Fruit fly (Drosophila melanogaster) whole organism, embryonic: ENCODE results near the gene Sr-CI.

Experiments used
- B-H2 ChIP-seq: fragments of 200-800 bp; sonication (Bioruptor generic); optimal IDR thresholded peaks from 2 replicates; lab custom pipeline; 2018; ENCODE audit warnings: missing biosample characterization, mild to moderate bottlenecking, missing genetic modification characterization
- Blimp-1 ChIP-seq: fragments of 200-800 bp; sonication (Bioruptor generic); optimal IDR thresholded peaks from 3 replicates; lab custom pipeline; 2018; ENCODE audit warnings: missing biosample characterization, missing genetic modification characterization, mild to moderate bottlenecking, moderate library complexity, missing genetic modification reagents
- CG10321 ChIP-seq: fragments of 200-800 bp; sonication (Bioruptor generic); IDR thresholded peaks from 2 replicates; pipeline ENCODE4 v1.3.6; 2022; ENCODE audit warnings: missing biosample characterization, missing genetic modification characterization
- CG12155 ChIP-seq: fragments of 200-800 bp; sonication (Bioruptor generic); optimal IDR thresholded peaks from 3 replicates; lab custom pipeline; 2016; ENCODE audit warnings: missing biosample characterization, missing genetic modification characterization
- CG1233 ChIP-seq: fragments of 200-800 bp; sonication (Bioruptor generic); optimal IDR thresholded peaks from 4 replicates; lab custom pipeline; 2018; ENCODE audit warnings: missing biosample characterization, mild to moderate bottlenecking, missing genetic modification characterization
- CG15514 ChIP-seq: fragments of 200-800 bp; sonication (Bioruptor generic); optimal IDR thresholded peaks from 3 replicates; lab custom pipeline; 2017; ENCODE audit warnings: missing biosample characterization, missing genetic modification characterization, mild to moderate bottlenecking, moderate library complexity, missing genetic modification reagents
- CG17359 ChIP-seq: fragments of 200-800 bp; sonication (Bioruptor generic); optimal IDR thresholded peaks from 3 replicates; lab custom pipeline; 2018; ENCODE audit warnings: missing biosample characterization, mild to moderate bottlenecking, missing genetic modification characterization, moderate library complexity
- CG17361 ChIP-seq: fragments of 200-800 bp; sonication (Bioruptor generic); IDR thresholded peaks from 3 replicates; pipeline ENCODE4 v1.3.6; 2022; ENCODE audit warnings: missing biosample characterization, missing genetic modification characterization
- CG18476 ChIP-seq: fragments of 200-800 bp; sonication (Bioruptor generic); optimal IDR thresholded peaks from 2 replicates; lab custom pipeline; 2016; ENCODE audit warnings: missing biosample characterization, mild to moderate bottlenecking, missing genetic modification characterization
- CG2678 ChIP-seq: fragments of 200-800 bp; sonication (Bioruptor generic); optimal IDR thresholded peaks from 3 replicates; lab custom pipeline; 2019; ENCODE audit warnings: missing biosample characterization, mild to moderate bottlenecking, missing genetic modification characterization, moderate library complexity
- CG32532 ChIP-seq: fragments of 200-800 bp; sonication (Bioruptor generic); IDR thresholded peaks from 2 replicates; pipeline ENCODE4 v1.3.6; 2022; ENCODE audit warnings: missing biosample characterization, missing genetic modification characterization
- CG33213 ChIP-seq: fragments of 200-800 bp; sonication (Bioruptor generic); optimal IDR thresholded peaks from 3 replicates; lab custom pipeline; 2016; ENCODE audit warnings: missing biosample characterization, missing genetic modification characterization
- CG6689 ChIP-seq: fragments of 200-800 bp; sonication (Bioruptor generic); IDR thresholded peaks from 2 replicates; pipeline ENCODE4 v1.3.6; 2022; ENCODE audit warnings: missing biosample characterization, missing genetic modification characterization
- CG7839 ChIP-seq: fragments of 200-800 bp; sonication (Bioruptor generic); optimal IDR thresholded peaks from 3 replicates; lab custom pipeline; 2018; ENCODE audit warnings: missing biosample characterization, mild to moderate bottlenecking, missing genetic modification characterization, moderate library complexity
- CG8944 ChIP-seq: fragments of 200-800 bp; sonication (Bioruptor generic); optimal IDR thresholded peaks from 3 replicates; lab custom pipeline; 2016; ENCODE audit warnings: missing biosample characterization, missing genetic modification characterization
- Dp ChIP-seq: fragments of 200-800 bp; sonication (Bioruptor generic); optimal IDR thresholded peaks from 2 replicates; lab custom pipeline; 2018; ENCODE audit warnings: missing biosample characterization, mild to moderate bottlenecking, missing genetic modification characterization, moderate library complexity
- HHEX ChIP-seq: fragments of 200-800 bp; sonication (Bioruptor generic); optimal IDR thresholded peaks from 3 replicates; lab custom pipeline; 2017; ENCODE audit warnings: missing biosample characterization, mild to moderate bottlenecking, missing genetic modification characterization, missing genetic modification reagents
- Hand ChIP-seq: fragments of 200-800 bp; sonication (Bioruptor generic); optimal IDR thresholded peaks from 2 replicates; lab custom pipeline; 2017; ENCODE audit warnings: mild to moderate bottlenecking, missing biosample characterization, missing genetic modification reagents, missing genetic modification characterization
- Hr51 ChIP-seq, 2 experiments: fragments of 200-800 bp; sonication (Bioruptor generic); optimal IDR thresholded peaks; 2 replicates in 1 of 2; 3 replicates in 1 of 2; lab custom pipeline; 2016 to 2018; ENCODE audit warnings: missing biosample characterization in 2 of 2, missing genetic modification characterization in 2 of 2, mild to moderate bottlenecking in 1 of 2, moderate library complexity in 1 of 2
- Mad ChIP-seq: fragments of 200-800 bp; sonication (Bioruptor generic); optimal IDR thresholded peaks from 2 replicates; lab custom pipeline; 2016; ENCODE audit warnings: missing biosample characterization, missing genetic modification characterization
- Mrtf ChIP-seq: fragments of 200-800 bp; sonication (Bioruptor generic); IDR thresholded peaks from 3 replicates; pipeline ENCODE4 v1.3.6; 2022; ENCODE audit warnings: missing biosample characterization, missing genetic modification characterization
- NC2α ChIP-seq: fragments of 200-800 bp; sonication (Bioruptor generic); optimal IDR thresholded peaks from 2 replicates; lab custom pipeline; 2016; ENCODE audit warnings: missing biosample characterization, missing genetic modification characterization
- Nf-YA ChIP-seq: fragments of 200-800 bp; sonication (Bioruptor generic); IDR thresholded peaks from 2 replicates; pipeline ENCODE4 v1.3.6; 2022; ENCODE audit warnings: missing biosample characterization, missing genetic modification characterization
- Opbp ChIP-seq: fragments of 200-800 bp; sonication (Bioruptor generic); IDR thresholded peaks from 3 replicates; pipeline ENCODE4 v1.3.6; 2022; ENCODE audit warnings: missing biosample characterization, missing genetic modification characterization; ENCODE audit not compliant: partially characterized antibody
- PHDP ChIP-seq: fragments of 200-800 bp; sonication (Bioruptor generic); optimal IDR thresholded peaks from 3 replicates; lab custom pipeline; 2018; ENCODE audit warnings: missing biosample characterization, mild to moderate bottlenecking, missing genetic modification characterization, moderate library complexity
- Sox100B ChIP-seq: fragments of 200-800 bp; sonication (Bioruptor generic); optimal IDR thresholded peaks from 3 replicates; lab custom pipeline; 2018; ENCODE audit warnings: missing biosample characterization, mild to moderate bottlenecking, missing genetic modification characterization
- Xrp1 ChIP-seq: fragments of 200-800 bp; sonication (Bioruptor generic); IDR thresholded peaks from 2 replicates; pipeline ENCODE4 v1.3.6; 2022; ENCODE audit warnings: missing biosample characterization, missing genetic modification characterization
- aop ChIP-seq: fragments of 200-800 bp; sonication (Bioruptor generic); IDR thresholded peaks from 2 replicates; pipeline ENCODE4 v1.3.6; 2022; ENCODE audit warnings: missing biosample characterization, missing genetic modification characterization
- az2 ChIP-seq: fragments of 200-800 bp; sonication (Bioruptor generic); optimal IDR thresholded peaks from 3 replicates; lab custom pipeline; 2016; ENCODE audit warnings: missing biosample characterization, missing genetic modification characterization
- caup ChIP-seq: fragments of 200-800 bp; sonication (Bioruptor generic); optimal IDR thresholded peaks from 3 replicates; lab custom pipeline; 2017; ENCODE audit warnings: missing biosample characterization, mild to moderate bottlenecking, missing genetic modification characterization, moderate library complexity; ENCODE audit not compliant: severe bottlenecking
- chif ChIP-seq, 2 experiments: fragments of 200-800 bp; sonication (Bioruptor generic); optimal IDR thresholded peaks; 3 replicates each; lab custom pipeline; 2016; ENCODE audit warnings: missing biosample characterization in 2 of 2, missing genetic modification characterization in 2 of 2
- chinmo ChIP-seq: fragments of 200-800 bp; sonication (Bioruptor generic); IDR thresholded peaks from 4 replicates; pipeline ENCODE4 v1.3.6; 2022; ENCODE audit warnings: missing biosample characterization, missing genetic modification characterization; ENCODE audit not compliant: partially characterized antibody
- chn ChIP-seq: fragments of 200-800 bp; sonication (Bioruptor generic); optimal IDR thresholded peaks from 2 replicates; lab custom pipeline; 2016; ENCODE audit warnings: missing biosample characterization, missing genetic modification characterization
- corto ChIP-seq: fragments of 200-800 bp; sonication (Bioruptor generic); optimal IDR thresholded peaks from 2 replicates; lab custom pipeline; 2016; ENCODE audit warnings: missing biosample characterization, mild to moderate bottlenecking, missing genetic modification characterization, moderate library complexity
- gem ChIP-seq: fragments of 200-800 bp; sonication (Bioruptor generic); optimal IDR thresholded peaks from 2 replicates; lab custom pipeline; 2019; ENCODE audit warnings: missing biosample characterization, mild to moderate bottlenecking, missing genetic modification characterization, moderate library complexity
- grau ChIP-seq: fragments of 200-800 bp; optimal IDR thresholded peaks from 3 replicates; lab custom pipeline; 2019; ENCODE audit warnings: missing biosample characterization, mild to moderate bottlenecking, missing genetic modification characterization, moderate library complexity
- lab ChIP-seq: fragments of 200-800 bp; sonication (Bioruptor generic); optimal IDR thresholded peaks from 3 replicates; lab custom pipeline; 2017; ENCODE audit warnings: missing biosample characterization, missing genetic modification characterization, mild to moderate bottlenecking, moderate library complexity, missing genetic modification reagents
- nmo ChIP-seq: fragments of 200-800 bp; sonication (Bioruptor generic); optimal IDR thresholded peaks from 2 replicates; lab custom pipeline; 2018; ENCODE audit warnings: missing biosample characterization, mild to moderate bottlenecking, missing genetic modification characterization, moderate library complexity
- org-1 ChIP-seq: fragments of 200-800 bp; sonication (Bioruptor generic); optimal IDR thresholded peaks from 2 replicates; lab custom pipeline; 2017; ENCODE audit warnings: missing biosample characterization, missing genetic modification characterization
- pan ChIP-seq, 4 experiments: fragments of >200 bp in 3 of 4; fragments of 200-800 bp in 1 of 4; sonication (Bioruptor generic) in 1 of 4; optimal IDR thresholded peaks in 3 of 4; IDR thresholded peaks in 1 of 4; 2 replicates each; pipeline versions ENCODE4 v1.3.6 to Lab custom; 2017 to 2022; ENCODE audit warnings: missing biosample characterization in 2 of 4, missing genetic modification characterization in 2 of 4, mixed read lengths in 1 of 4
- prd ChIP-seq, 3 experiments: fragments of >200 bp in 2 of 3; fragments of 200-800 bp in 1 of 3; sonication (Bioruptor generic) in 1 of 3; optimal IDR thresholded peaks in 2 of 3; IDR thresholded peaks in 1 of 3; 2 replicates in 2 of 3; 3 replicates in 1 of 3; pipeline versions ENCODE4 v1.3.6 to Lab custom; 2017 to 2022; ENCODE audit warnings: missing biosample characterization in 1 of 3, missing genetic modification characterization in 1 of 3
- run ChIP-seq: fragments of 200-800 bp; sonication (Bioruptor generic); optimal IDR thresholded peaks from 3 replicates; lab custom pipeline; 2018; ENCODE audit warnings: missing biosample characterization, mild to moderate bottlenecking, missing genetic modification characterization
- scrt ChIP-seq: fragments of 200-800 bp; sonication (Bioruptor generic); optimal IDR thresholded peaks from 2 replicates; lab custom pipeline; 2018; ENCODE audit warnings: missing biosample characterization, mild to moderate bottlenecking, missing genetic modification characterization, moderate library complexity
- sim ChIP-seq: fragments of 200-800 bp; sonication (Bioruptor generic); IDR thresholded peaks from 2 replicates; pipeline ENCODE4 v1.3.6; 2022; ENCODE audit warnings: missing biosample characterization, missing genetic modification characterization
- slp2 ChIP-seq: fragments of 200-800 bp; sonication (Bioruptor generic); optimal IDR thresholded peaks from 2 replicates; lab custom pipeline; 2016; ENCODE audit warnings: missing biosample characterization, missing genetic modification characterization
- tup ChIP-seq: fragments of 200-800 bp; sonication (Bioruptor generic); optimal IDR thresholded peaks from 2 replicates; lab custom pipeline; 2016; ENCODE audit warnings: missing biosample characterization, mild to moderate bottlenecking, missing genetic modification characterization, moderate library complexity
- tx ChIP-seq: fragments of 200-800 bp; sonication (Bioruptor generic); optimal IDR thresholded peaks from 2 replicates; lab custom pipeline; 2016; ENCODE audit warnings: missing biosample characterization, missing genetic modification characterization
- unpg ChIP-seq: fragments of 200-800 bp; sonication (Bioruptor generic); optimal IDR thresholded peaks from 3 replicates; lab custom pipeline; 2018; ENCODE audit warnings: missing biosample characterization, mild to moderate bottlenecking, missing genetic modification characterization, moderate library complexity
- yki ChIP-seq: fragments of >200 bp; optimal IDR thresholded peaks from 3 replicates; lab custom pipeline; 2018
- zen ChIP-seq: fragments of 200-800 bp; sonication (Bioruptor generic); optimal IDR thresholded peaks from 3 replicates; lab custom pipeline; 2018; ENCODE audit warnings: missing biosample characterization, mild to moderate bottlenecking, missing genetic modification characterization, moderate library complexity

Gene Sr-CI

dm6 chr2L:4133960-4134359 is 12.5 kb downstream of the Sr-CI start (continued):
- no peak for TF ChIP-seq prd (optimal IDR thresholded peaks at IDR 0.05; lab: Kevin White, UChicago)
- TF ChIP-seq prd (GFP tag; IDR thresholded peaks at IDR 0.05; lab: Robert Waterston, UW), result peak; percentile 36; the same call in 1 of the 3 replicates
- no peak for TF ChIP-seq slp2 (GFP tag; lab: Kevin White, UChicago)
- no peak for TF ChIP-seq pan (optimal IDR thresholded peaks at IDR 0.05; lab: Kevin White, UChicago)
- peak in 1 of 2 experiments; percentile 45 for TF ChIP-seq pan (GFP tag; optimal IDR thresholded peaks at IDR 0.05 in 1 of 2, IDR thresholded peaks at IDR 0.05 in 1 of 2)
- no peak for TF ChIP-seq chif (GFP tag; optimal IDR thresholded peaks at IDR 0.05; lab: Kevin White, UChicago)
- peak; percentile 44 for TF ChIP-seq CG2678 (tag; lab: Kevin White, UChicago)
- no peak for TF ChIP-seq Mad (GFP tag; lab: Kevin White, UChicago)
- TF ChIP-seq Dp, result no peak
- TF ChIP-seq CG17361, result peak; percentile 48; the same call in 2 of the 3 replicates
- peak in 1 of 2 experiments; percentile 9 for TF ChIP-seq Hr51 (GFP tag; optimal IDR thresholded peaks at IDR 0.05; lab: Kevin White, UChicago)
- no peak for TF ChIP-seq CG33213 (GFP tag; lab: Kevin White, UChicago)
- TF ChIP-seq corto (GFP tag; lab: Kevin White, UChicago), result no peak
- no peak for TF ChIP-seq CG1233 (GFP tag; lab: Kevin White, UChicago)
- no peak for TF ChIP-seq NC2α (GFP tag; lab: Kevin White, UChicago)
- TF ChIP-seq Sox100B (GFP tag; lab: Kevin White, UChicago), result no peak
- TF ChIP-seq az2, result no peak
- no peak for TF ChIP-seq chn (GFP tag; lab: Kevin White, UChicago)
- no peak for TF ChIP-seq tx (GFP tag; lab: Kevin White, UChicago)
- no peak for TF ChIP-seq run
- no peak for TF ChIP-seq Nf-YA
- TF ChIP-seq CG15514 (GFP tag; lab: Kevin White, UChicago), result peak; percentile 1
- peak; percentile 42; the same call in 1 of the 2 replicates for TF ChIP-seq Xrp1 (GFP tag; lab: Robert Waterston, UW)
- peak; percentile 50 for TF ChIP-seq CG6689 (GFP tag; lab: Robert Waterston, UW)
- TF ChIP-seq Opbp, result no peak
- TF ChIP-seq HHEX (GFP tag; lab: Kevin White, UChicago), result peak; percentile 3
- no peak for TF ChIP-seq grau (tag; lab: Kevin White, UChicago)
- peak; percentile 42 for TF ChIP-seq lab (GFP tag; lab: Kevin White, UChicago)
- TF ChIP-seq org-1 (GFP tag; lab: Kevin White, UChicago), result no peak
- TF ChIP-seq CG17359 (tag; lab: Kevin White, UChicago), result peak; percentile 20
- TF ChIP-seq CG7839 (tag; lab: Kevin White, UChicago), result peak; percentile 17
- TF ChIP-seq CG32532, result 0 out of 2 replicates have a peak, but pooled peaks have one; percentile 10
- TF ChIP-seq Mrtf (GFP tag; lab: Robert Waterston, UW), result no peak
- no peak for TF ChIP-seq PHDP
- TF ChIP-seq Hand (GFP tag; lab: Kevin White, UChicago), result no peak
- TF ChIP-seq aop, result no peak

dm6 chr2L:4146317-4146716 is 24.8 kb downstream of the Sr-CI start:
- TF ChIP-seq tup (no peak), unpg (GFP tag; lab: Kevin White, UChicago) (peak; percentile 10), B-H2 (no peak), chinmo (GFP tag; lab: Robert Waterston, UW) (no peak), Xrp1 (GFP tag; lab: Robert Waterston, UW) (peak; percentile 40; the same call in 1 of the 2 replicates), scrt (GFP tag; lab: Kevin White, UChicago) (peak; percentile 3), CG10321 (no peak), CG12155 (GFP tag; lab: Kevin White, UChicago) (no peak), CG18476 (GFP tag; lab: Kevin White, UChicago) (no peak), CG8944 (GFP tag; lab: Kevin White, UChicago) (no peak), gem (tag; lab: Kevin White, UChicago) (peak; percentile 34), caup (peak; percentile 12), zen (no peak), nmo (GFP tag; lab: Kevin White, UChicago) (no peak), sim (GFP tag; lab: Robert Waterston, UW) (no peak), yki (lab: Kevin White, UChicago) (no peak), Blimp-1 (GFP tag; lab: Kevin White, UChicago) (peak; percentile 22)
